Fruit fly (Drosophila melanogaster) whole organism, prepupa: ENCODE data around the gene CG5107.
A peak's percentile ranks its signal among the peaks of the same experiment; 100 is the strongest.

Experiments
- CG10631 ChIP-seq: fragments of 200-800 bp; sonication (Bioruptor generic); optimal IDR thresholded peaks from 2 replicates; lab custom pipeline; 2016; ENCODE audit warnings: missing biosample characterization, missing genetic modification characterization
- CG15336 ChIP-seq: fragments of 200-800 bp; sonication (Bioruptor generic); IDR thresholded peaks from 2 replicates; pipeline ENCODE4 v1.3.6; 2022; ENCODE audit warnings: missing biosample characterization, missing genetic modification characterization
- CG6163 ChIP-seq: fragments of 200-800 bp; sonication (Bioruptor generic); IDR thresholded peaks from 3 replicates; pipeline ENCODE4 v1.3.6; 2022; ENCODE audit warnings: missing biosample characterization, missing genetic modification characterization
- CG6276 ChIP-seq: fragments of 200-800 bp; sonication (Bioruptor generic); optimal IDR thresholded peaks from 2 replicates; lab custom pipeline; 2017; ENCODE audit warnings: missing biosample characterization, mild to moderate bottlenecking, missing genetic modification characterization
- CG8319 ChIP-seq: fragments of 200-800 bp; sonication (Bioruptor generic); optimal IDR thresholded peaks from 3 replicates; lab custom pipeline; 2016; ENCODE audit warnings: missing biosample characterization, missing genetic modification characterization
- Ets96B ChIP-seq: fragments of 200-800 bp; optimal IDR thresholded peaks from 2 replicates; lab custom pipeline; 2019; ENCODE audit warnings: missing biosample characterization, mild to moderate bottlenecking, missing genetic modification characterization, moderate library complexity
- Hr4 ChIP-seq: fragments of 200-800 bp; sonication (Bioruptor generic); optimal IDR thresholded peaks from 3 replicates; lab custom pipeline; 2016; ENCODE audit warnings: missing biosample characterization, missing genetic modification characterization
- Lpt ChIP-seq: fragments of 200-800 bp; sonication (Bioruptor generic); optimal IDR thresholded peaks from 3 replicates; lab custom pipeline; 2016; ENCODE audit warnings: missing biosample characterization, missing genetic modification characterization
- OdsH ChIP-seq: fragments of 200-800 bp; sonication (Bioruptor generic); optimal IDR thresholded peaks from 3 replicates; lab custom pipeline; 2016; ENCODE audit warnings: missing biosample characterization, missing genetic modification characterization
- Sox102F ChIP-seq: fragments of 200-800 bp; sonication (Bioruptor generic); optimal IDR thresholded peaks from 2 replicates; lab custom pipeline; 2016; ENCODE audit warnings: missing biosample characterization, mild to moderate bottlenecking, missing genetic modification characterization
- Sox14 ChIP-seq: fragments of 200-800 bp; sonication (Bioruptor generic); optimal IDR thresholded peaks from 3 replicates; lab custom pipeline; 2016; ENCODE audit warnings: missing biosample characterization, missing genetic modification characterization
- acj6 ChIP-seq: fragments of 200-800 bp; sonication (Bioruptor generic); optimal IDR thresholded peaks from 3 replicates; lab custom pipeline; 2016; ENCODE audit warnings: missing biosample characterization, missing genetic modification characterization
- dac ChIP-seq: fragments of 200-800 bp; sonication (Bioruptor generic); optimal IDR thresholded peaks from 2 replicates; lab custom pipeline; 2017; ENCODE audit warnings: missing biosample characterization, mild to moderate bottlenecking, missing genetic modification characterization
- esn ChIP-seq: fragments of 200-800 bp; sonication (Bioruptor generic); optimal IDR thresholded peaks from 2 replicates; lab custom pipeline; 2016; ENCODE audit warnings: missing biosample characterization, mild to moderate bottlenecking, missing genetic modification characterization, moderate library complexity
- fkh ChIP-seq: fragments of 200-800 bp; sonication (Bioruptor generic); optimal IDR thresholded peaks from 3 replicates; lab custom pipeline; 2017; ENCODE audit warnings: missing biosample characterization, mild to moderate bottlenecking, missing genetic modification characterization, moderate library complexity

Gene CG5107

DNA sequence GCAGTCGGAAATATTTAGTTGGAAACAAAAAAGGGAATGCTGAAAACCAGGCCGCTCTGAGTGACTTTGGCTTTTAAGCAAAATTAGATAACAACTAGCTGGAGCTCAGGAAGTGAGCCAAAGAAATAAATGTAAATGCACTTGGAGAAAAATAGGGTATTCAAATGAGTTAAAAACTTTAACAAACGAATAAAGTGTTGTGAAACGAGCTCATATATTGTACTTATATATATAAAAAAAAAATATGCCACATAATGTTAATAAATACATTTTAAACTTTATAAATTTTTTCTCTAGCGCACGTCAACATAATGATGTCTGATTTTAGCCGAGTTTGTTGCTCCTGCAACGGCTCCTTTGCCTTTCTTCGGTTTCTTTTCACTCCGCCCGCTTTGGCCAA lies 47.2 kb downstream of the CG5107 start (continued):
- TF ChIP-seq Hr4 (GFP tag; lab: Kevin White, UChicago) (peak; percentile 38), CG6276 (peak; percentile 3), acj6 (peak; percentile 34), Sox102F (GFP tag; lab: Kevin White, UChicago) (peak; percentile 13), OdsH (GFP tag; lab: Kevin White, UChicago) (peak; percentile 47), CG6163 (GFP tag; lab: Robert Waterston, UW) (peak; percentile 42; the same call in 2 of the 3 replicates), Lpt (no peak), CG10631 (no peak), dac (GFP tag; lab: Kevin White, UChicago) (no peak), CG15336 (GFP tag; lab: Robert Waterston, UW) (peak; percentile 28; the same call in 1 of the 2 replicates), CG8319 (no peak), fkh (no peak), Sox14 (GFP tag; lab: Kevin White, UChicago) (no peak), esn (GFP tag; lab: Kevin White, UChicago) (peak; percentile 41), Ets96B (tag; lab: Kevin White, UChicago) (no peak)
